Worm (Caenorhabditis elegans): ENCODE measurements around the gene H23L24.1.

ce11 chrIV:8677303-8677702 lies 41.0 kb upstream of the H23L24.1 start, which contains the start of gene F08B4.8:
- no peak for TF ChIP-seq nhr-11 (tag; optimal IDR thresholded peaks at IDR 0.05)
- no peak for TF ChIP-seq ceh-16 (tag; optimal IDR thresholded peaks at IDR 0.05)
- TF ChIP-seq lin-39 (tag; optimal IDR thresholded peaks at IDR 0.05), result no peak
- no peak for TF ChIP-seq dmd-4 (tag; optimal IDR thresholded peaks at IDR 0.05)
- no peak for TF ChIP-seq unc-55 (GFP tag; optimal IDR thresholded peaks at IDR 0.05)
- TF ChIP-seq lin-13 (GFP tag; optimal IDR thresholded peaks at IDR 0.05), result no peak
- no peak for TF ChIP-seq nhr-21 (tag; optimal IDR thresholded peaks at IDR 0.05)
- TF ChIP-seq R02D3.7 (tag; optimal IDR thresholded peaks at IDR 0.05), result no peak
- TF ChIP-seq snpc-4 (tag; optimal IDR thresholded peaks at IDR 0.05), result no peak
- TF ChIP-seq nhr-23 (tag; optimal IDR thresholded peaks at IDR 0.05), result no peak
- TF ChIP-seq nhr-237 (tag; optimal IDR thresholded peaks at IDR 0.05), result no peak
- no peak for TF ChIP-seq egl-27 (tag; optimal IDR thresholded peaks at IDR 0.05)
- no peak for TF ChIP-seq Y55F3AM.14 (GFP tag; optimal IDR thresholded peaks at IDR 0.05)

Data from whole organism, L2 larva.